Fruit fly (Drosophila melanogaster) whole organism, pupa: ENCODE measurements around the gene CG15546.

Experiments
- CG15710 ChIP-seq: fragments of 200-800 bp; sonication (Bioruptor generic); optimal IDR thresholded peaks from 2 replicates; lab custom pipeline; 2018; ENCODE audit warnings: missing biosample characterization, mild to moderate bottlenecking, missing genetic modification characterization, moderate library complexity
- fd96Ca ChIP-seq: fragments of 200-800 bp; sonication (Bioruptor generic); IDR thresholded peaks from 3 replicates; pipeline ENCODE4 v1.3.6; 2022; ENCODE audit warnings: missing biosample characterization, missing genetic modification characterization
- gl ChIP-seq: fragments of 200-800 bp; sonication (Bioruptor generic); optimal IDR thresholded peaks from 2 replicates; lab custom pipeline; 2018; ENCODE audit warnings: missing biosample characterization, mild to moderate bottlenecking, missing genetic modification characterization

dm6 chr3R:30909032-30909431, 33.0 kb upstream of the CG15546 start:
- TF ChIP-seq gl (tag; lab: Kevin White, UChicago) (no peak), fd96Ca (GFP tag; lab: Robert Waterston, UW) (no peak), CG15710 (no peak)
